Worm (Caenorhabditis elegans): ENCODE measurements around the gene slcr-46.3.

DNA sequence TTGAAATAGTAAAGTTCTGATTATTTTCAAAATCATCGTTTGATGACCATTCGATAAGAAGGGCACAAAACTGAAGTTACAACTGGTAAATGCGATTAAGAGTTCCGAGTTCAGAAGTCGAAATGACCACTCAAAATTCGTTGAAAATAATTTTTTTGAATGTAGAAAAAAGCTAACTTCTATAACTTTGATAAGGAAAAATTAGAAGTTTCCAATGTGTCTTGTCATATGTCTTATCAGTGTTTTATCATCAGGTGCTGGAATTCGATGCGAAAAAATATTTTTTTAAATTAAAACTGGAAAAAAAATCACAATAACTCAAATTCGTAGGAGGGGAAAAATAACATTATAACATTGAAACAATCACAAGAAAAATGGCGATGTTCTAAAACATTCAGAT lies 1.8 kb upstream of the slcr-46.3 start:
- TF ChIP-seq snpc-4 (tag; optimal IDR thresholded peaks at IDR 0.05) (no peak), skn-1 (tag; optimal IDR thresholded peaks at IDR 0.05) (no peak), pqm-1 (tag; optimal IDR thresholded peaks at IDR 0.05) (no peak), aha-1 (tag; optimal IDR thresholded peaks at IDR 0.05) (no peak), unc-62 (GFP tag; optimal IDR thresholded peaks at IDR 0.05) (no peak), ztf-4 (tag; optimal IDR thresholded peaks at IDR 0.05) (no peak), tbx-2 (tag; optimal IDR thresholded peaks at IDR 0.05) (no peak), nhr-11 (tag; optimal IDR thresholded peaks at IDR 0.05) (no peak), lin-15B (tag; optimal IDR thresholded peaks at IDR 0.05) (no peak), nhr-90 (tag; optimal IDR thresholded peaks at IDR 0.05; ENCODE audit: poor library complexity) (no peak), blmp-1 (tag; optimal IDR thresholded peaks at IDR 0.05) (no peak), zip-4 (GFP tag; optimal IDR thresholded peaks at IDR 0.05) (no peak), Y116A8C.19 (tag; optimal IDR thresholded peaks at IDR 0.05; ENCODE audit: borderline replicate concordance) (no peak)
